Worm (Caenorhabditis elegans) whole organism, mixed stage, embryonic: ENCODE measurements around the gene col-180.

ENCODE experiments used
- bed-3 ChIP-seq: fragments of 200-800 bp; sonication (Bioruptor generic); optimal IDR thresholded peaks from 3 replicates; lab custom pipeline; 2018; ENCODE audit warnings: mild to moderate bottlenecking, missing genetic modification characterization, moderate library complexity, missing compliant biosample characterization
- ces-1 ChIP-seq: fragments of 150-350 bp; optimal IDR thresholded peaks from 2 replicates; lab custom pipeline; 2014; ENCODE audit warnings: missing biosample characterization, missing genetic modification reagents, missing genetic modification characterization
- elt-3 ChIP-seq: fragments of 150-350 bp; optimal IDR thresholded peaks from 2 replicates; lab custom pipeline; 2014; ENCODE audit warnings: missing biosample characterization, missing genetic modification characterization
- mep-1 ChIP-seq: fragments of 150-350 bp; optimal IDR thresholded peaks from 2 replicates; lab custom pipeline; 2017; ENCODE audit warnings: missing biosample characterization, missing genetic modification reagents, missing genetic modification characterization, inconsistent platforms
- nhr-237 ChIP-seq: fragments of 150-350 bp; optimal IDR thresholded peaks from 2 replicates; lab custom pipeline; 2014; ENCODE audit warnings: missing biosample characterization, missing genetic modification characterization
- nhr-28 ChIP-seq: fragments of 150-350 bp; optimal IDR thresholded peaks from 2 replicates; lab custom pipeline; 2014; ENCODE audit warnings: missing biosample characterization, missing genetic modification characterization
- nhr-76 ChIP-seq: sonication (generic microtip); optimal IDR thresholded peaks from 2 replicates; lab custom pipeline; 2017; ENCODE audit warnings: missing biosample characterization, missing genetic modification characterization
- snpc-4 ChIP-seq: fragments of 150-350 bp; optimal IDR thresholded peaks from 2 replicates; lab custom pipeline; 2014; ENCODE audit warnings: missing biosample characterization, missing genetic modification characterization

- TF ChIP-seq mep-1 (tag; lab: Kevin White, UChicago), result no peak
- no peak for TF ChIP-seq nhr-76 (tag; lab: Kevin White, UChicago)
- TF ChIP-seq snpc-4 (tag; lab: Kevin White, UChicago), result no peak
- TF ChIP-seq bed-3 (GFP tag; lab: Kevin White, UChicago), result no peak
- TF ChIP-seq elt-3 (tag; lab: Kevin White, UChicago), result no peak
- no peak for TF ChIP-seq ces-1 (GFP tag; lab: Kevin White, UChicago)
- TF ChIP-seq nhr-28 (tag; lab: Kevin White, UChicago), result no peak
- TF ChIP-seq nhr-237, result no peak
These were observed 50.0 kb downstream of the col-180 start for ce11 chrX:11662069-11662468.
